Fruit fly (Drosophila melanogaster) whole organism, embryonic: Measurements from ENCODE around the gene CycB3.

Experiments used
- Ada2b ChIP-seq: fragments of 200-800 bp; sonication (Bioruptor generic); IDR thresholded peaks from 2 replicates; pipeline ENCODE4 v1.3.6; 2022; ENCODE audit warnings: missing biosample characterization, missing genetic modification characterization
- Bteb2 ChIP-seq: fragments of 200-800 bp; sonication (Bioruptor generic); optimal IDR thresholded peaks from 2 replicates; lab custom pipeline; 2016; ENCODE audit warnings: missing biosample characterization, missing genetic modification characterization
- C15 ChIP-seq: fragments of 200-800 bp; sonication (Bioruptor generic); IDR thresholded peaks from 3 replicates; pipeline ENCODE4 v1.3.6; 2022; ENCODE audit warnings: missing biosample characterization, missing genetic modification characterization
- CG1024 ChIP-seq: fragments of 200-800 bp; sonication (Bioruptor generic); IDR thresholded peaks from 2 replicates; pipeline ENCODE4 v1.3.6; 2022; ENCODE audit warnings: missing biosample characterization, missing genetic modification characterization
- CG10321 ChIP-seq: fragments of 200-800 bp; sonication (Bioruptor generic); IDR thresholded peaks from 2 replicates; pipeline ENCODE4 v1.3.6; 2022; ENCODE audit warnings: missing biosample characterization, missing genetic modification characterization
- CG13123 ChIP-seq: fragments of 200-800 bp; sonication (Bioruptor generic); optimal IDR thresholded peaks from 2 replicates; lab custom pipeline; 2016; ENCODE audit warnings: missing biosample characterization, missing genetic modification characterization
- CG13624 ChIP-seq: fragments of 200-800 bp; sonication (Bioruptor generic); optimal IDR thresholded peaks from 2 replicates; lab custom pipeline; 2016; ENCODE audit warnings: missing biosample characterization, missing genetic modification characterization
- CG14860 ChIP-seq: fragments of 200-800 bp; sonication (Bioruptor generic); IDR thresholded peaks from 3 replicates; pipeline ENCODE4 v1.3.6; 2022; ENCODE audit warnings: missing biosample characterization, missing genetic modification characterization; ENCODE audit not compliant: partially characterized antibody
- CG1647 ChIP-seq: fragments of 200-800 bp; sonication (Bioruptor generic); optimal IDR thresholded peaks from 3 replicates; lab custom pipeline; 2016; ENCODE audit warnings: missing biosample characterization, missing genetic modification characterization
- CG2129 ChIP-seq: fragments of 200-800 bp; sonication (Bioruptor generic); IDR thresholded peaks from 2 replicates; pipeline ENCODE4 v1.3.6; 2022; ENCODE audit warnings: missing biosample characterization, missing genetic modification characterization; ENCODE audit not compliant: partially characterized antibody
- CG32772 ChIP-seq: fragments of 200-800 bp; sonication (Bioruptor generic); IDR thresholded peaks from 2 replicates; pipeline ENCODE4 v1.3.6; 2022; ENCODE audit warnings: missing biosample characterization, missing genetic modification characterization
- CG33557 ChIP-seq: fragments of 200-800 bp; sonication (Bioruptor generic); optimal IDR thresholded peaks from 2 replicates; lab custom pipeline; 2019; ENCODE audit warnings: missing biosample characterization, mild to moderate bottlenecking, missing genetic modification characterization, moderate library complexity
- CG34422 ChIP-seq: fragments of 200-800 bp; sonication (Bioruptor generic); IDR thresholded peaks from 3 replicates; pipeline ENCODE4 v1.3.6; 2022; ENCODE audit warnings: missing biosample characterization, missing genetic modification characterization
- CG43689 ChIP-seq: fragments of 200-800 bp; sonication (Bioruptor generic); IDR thresholded peaks from 2 replicates; pipeline ENCODE4 v1.3.6; 2022; ENCODE audit warnings: missing biosample characterization, missing genetic modification characterization
- CG6654 ChIP-seq: fragments of 200-800 bp; sonication (Bioruptor generic); optimal IDR thresholded peaks from 2 replicates; lab custom pipeline; 2017; ENCODE audit warnings: missing biosample characterization, mild to moderate bottlenecking, missing genetic modification characterization
- CG6813 ChIP-seq: fragments of 200-800 bp; sonication (Bioruptor generic); optimal IDR thresholded peaks from 2 replicates; lab custom pipeline; 2017; ENCODE audit warnings: missing biosample characterization, missing genetic modification characterization, mild to moderate bottlenecking, moderate library complexity, missing genetic modification reagents
- CG7839 ChIP-seq: fragments of 200-800 bp; sonication (Bioruptor generic); optimal IDR thresholded peaks from 3 replicates; lab custom pipeline; 2018; ENCODE audit warnings: missing biosample characterization, mild to moderate bottlenecking, missing genetic modification characterization, moderate library complexity
- CG8089 ChIP-seq: fragments of 200-800 bp; sonication (Bioruptor generic); optimal IDR thresholded peaks from 3 replicates; lab custom pipeline; 2016; ENCODE audit warnings: missing biosample characterization, missing genetic modification characterization
- CG8290 ChIP-seq, 3 experiments: fragments of 200-800 bp; sonication (Bioruptor generic); optimal IDR thresholded peaks; 2 replicates each; lab custom pipeline; 2016 to 2019; ENCODE audit warnings: missing biosample characterization in 3 of 3, missing genetic modification characterization in 3 of 3, mild to moderate bottlenecking in 2 of 3, moderate library complexity in 1 of 3
- CkIIα-i1 ChIP-seq: fragments of 200-800 bp; sonication (Bioruptor generic); IDR thresholded peaks from 2 replicates; pipeline ENCODE4 v1.3.6; 2022; ENCODE audit warnings: missing biosample characterization, missing genetic modification characterization
- Doc2 ChIP-seq: fragments of 200-800 bp; sonication (Bioruptor generic); IDR thresholded peaks from 2 replicates; pipeline ENCODE4 v1.3.6; 2022; ENCODE audit warnings: missing biosample characterization, missing genetic modification characterization
- Drgx ChIP-seq: fragments of 200-800 bp; sonication (Bioruptor generic); IDR thresholded peaks from 2 replicates; pipeline ENCODE4 v1.3.6; 2022; ENCODE audit warnings: missing biosample characterization, missing genetic modification characterization
- Eip74EF ChIP-seq, 2 experiments: fragments of 200-800 bp in 1 of 2; fragments of >200 bp in 1 of 2; sonication (Bioruptor generic) in 1 of 2; optimal IDR thresholded peaks; 2 replicates each; lab custom pipeline; 2017 to 2019; ENCODE audit warnings: missing biosample characterization in 2 of 2, missing genetic modification characterization in 2 of 2, mild to moderate bottlenecking in 1 of 2, moderate library complexity in 1 of 2
- Elba2 ChIP-seq: fragments of 200-800 bp; sonication (Bioruptor generic); optimal IDR thresholded peaks from 3 replicates; lab custom pipeline; 2016; ENCODE audit warnings: missing biosample characterization, missing genetic modification characterization
- Fer2 ChIP-seq: fragments of 200-800 bp; sonication (Bioruptor generic); optimal IDR thresholded peaks from 2 replicates; lab custom pipeline; 2018; ENCODE audit warnings: missing biosample characterization, mild to moderate bottlenecking, missing genetic modification characterization, moderate library complexity
- HHEX ChIP-seq: fragments of 200-800 bp; sonication (Bioruptor generic); optimal IDR thresholded peaks from 3 replicates; lab custom pipeline; 2017; ENCODE audit warnings: missing biosample characterization, mild to moderate bottlenecking, missing genetic modification characterization, missing genetic modification reagents
- HmgD ChIP-seq: fragments of 200-800 bp; sonication (Bioruptor generic); optimal IDR thresholded peaks from 3 replicates; lab custom pipeline; 2016; ENCODE audit warnings: missing biosample characterization, missing genetic modification characterization
- Kr ChIP-seq: fragments of 200-800 bp; sonication (Bioruptor generic); optimal IDR thresholded peaks from 2 replicates; lab custom pipeline; 2017; ENCODE audit warnings: missing biosample characterization, mild to moderate bottlenecking, missing genetic modification characterization
- NK7.1 ChIP-seq: fragments of 200-800 bp; sonication (Bioruptor generic); optimal IDR thresholded peaks from 3 replicates; lab custom pipeline; 2016; ENCODE audit warnings: missing biosample characterization, missing genetic modification characterization
- Neu2 ChIP-seq: fragments of 200-800 bp; sonication (Bioruptor generic); optimal IDR thresholded peaks from 3 replicates; lab custom pipeline; 2016; ENCODE audit warnings: missing biosample characterization, missing genetic modification characterization, borderline replicate concordance
- Optix ChIP-seq: fragments of 200-800 bp; sonication (Bioruptor generic); IDR thresholded peaks from 3 replicates; pipeline ENCODE4 v1.3.6; 2022; ENCODE audit warnings: missing biosample characterization, missing genetic modification characterization
- Side ChIP-seq: fragments of 200-800 bp; sonication (Bioruptor generic); optimal IDR thresholded peaks from 2 replicates; lab custom pipeline; 2016; ENCODE audit warnings: missing biosample characterization, missing genetic modification characterization
- Tbp ChIP-seq: fragments of >200 bp; optimal IDR thresholded peaks from 2 replicates; lab custom pipeline; 2018; ENCODE audit warnings: missing biosample characterization, missing genetic modification characterization
- YL-1 ChIP-seq: fragments of 200-800 bp; sonication (Bioruptor generic); optimal IDR thresholded peaks from 3 replicates; lab custom pipeline; 2017; ENCODE audit warnings: missing biosample characterization, mild to moderate bottlenecking, missing genetic modification characterization
- bigmax ChIP-seq: fragments of 200-800 bp; sonication (Bioruptor generic); optimal IDR thresholded peaks from 2 replicates; lab custom pipeline; 2018; ENCODE audit warnings: missing biosample characterization, mild to moderate bottlenecking, missing genetic modification characterization
- chinmo ChIP-seq: fragments of 200-800 bp; sonication (Bioruptor generic); IDR thresholded peaks from 4 replicates; pipeline ENCODE4 v1.3.6; 2022; ENCODE audit warnings: missing biosample characterization, missing genetic modification characterization; ENCODE audit not compliant: partially characterized antibody
- crol ChIP-seq: fragments of 200-800 bp; sonication (Bioruptor generic); IDR thresholded peaks from 2 replicates; pipeline ENCODE4 v1.3.6; 2022; ENCODE audit warnings: missing biosample characterization, missing genetic modification characterization
- danr ChIP-seq: fragments of 200-800 bp; sonication (Bioruptor generic); IDR thresholded peaks from 2 replicates; pipeline ENCODE4 v1.3.6; 2022; ENCODE audit warnings: missing biosample characterization, missing genetic modification characterization
- dati ChIP-seq: fragments of 200-800 bp; sonication (Bioruptor generic); IDR thresholded peaks from 2 replicates; pipeline ENCODE4 v1.3.6; 2022; ENCODE audit warnings: missing biosample characterization, missing genetic modification characterization
- fru ChIP-seq: fragments of >200 bp; optimal IDR thresholded peaks from 2 replicates; lab custom pipeline; 2017
- fu2 ChIP-seq: fragments of 200-800 bp; sonication (Bioruptor generic); optimal IDR thresholded peaks from 2 replicates; lab custom pipeline; 2016; ENCODE audit warnings: missing biosample characterization, missing genetic modification characterization
- grn ChIP-seq: fragments of 200-800 bp; sonication (Bioruptor generic); optimal IDR thresholded peaks from 3 replicates; lab custom pipeline; 2017; ENCODE audit warnings: missing biosample characterization, missing genetic modification characterization
- hb ChIP-seq: fragments of 200-800 bp; sonication (Bioruptor generic); IDR thresholded peaks from 3 replicates; pipeline ENCODE4 v1.3.6; 2022; ENCODE audit warnings: missing biosample characterization, missing genetic modification characterization; ENCODE audit not compliant: partially characterized antibody
- lab ChIP-seq: fragments of 200-800 bp; sonication (Bioruptor generic); optimal IDR thresholded peaks from 3 replicates; lab custom pipeline; 2017; ENCODE audit warnings: missing biosample characterization, missing genetic modification characterization, mild to moderate bottlenecking, moderate library complexity, missing genetic modification reagents
- mam ChIP-seq: fragments of 200-800 bp; sonication (Bioruptor generic); optimal IDR thresholded peaks from 3 replicates; lab custom pipeline; 2016; ENCODE audit warnings: missing biosample characterization, missing genetic modification characterization
- nmo ChIP-seq: fragments of 200-800 bp; sonication (Bioruptor generic); optimal IDR thresholded peaks from 2 replicates; lab custom pipeline; 2018; ENCODE audit warnings: missing biosample characterization, mild to moderate bottlenecking, missing genetic modification characterization, moderate library complexity
- salm ChIP-seq: fragments of 200-800 bp; sonication (Bioruptor generic); optimal IDR thresholded peaks from 2 replicates; lab custom pipeline; 2018; ENCODE audit warnings: missing biosample characterization, mild to moderate bottlenecking, missing genetic modification characterization
- sens-2 ChIP-seq: fragments of 200-800 bp; sonication (Bioruptor generic); IDR thresholded peaks from 2 replicates; pipeline ENCODE4 v1.3.6; 2022; ENCODE audit warnings: missing biosample characterization, missing genetic modification characterization
- sima ChIP-seq: fragments of 200-800 bp; sonication (Bioruptor generic); optimal IDR thresholded peaks from 2 replicates; lab custom pipeline; 2016; ENCODE audit warnings: missing biosample characterization, missing genetic modification characterization
- sisA ChIP-seq: fragments of 200-800 bp; sonication (Bioruptor generic); IDR thresholded peaks from 2 replicates; pipeline ENCODE4 v1.3.6; 2022; ENCODE audit warnings: missing biosample characterization, missing genetic modification characterization
- ssp ChIP-seq: fragments of 200-800 bp; sonication (Bioruptor generic); IDR thresholded peaks from 2 replicates; pipeline ENCODE4 v1.3.6; 2022; ENCODE audit warnings: missing biosample characterization, missing genetic modification characterization

The CycB3 gene

DNA sequence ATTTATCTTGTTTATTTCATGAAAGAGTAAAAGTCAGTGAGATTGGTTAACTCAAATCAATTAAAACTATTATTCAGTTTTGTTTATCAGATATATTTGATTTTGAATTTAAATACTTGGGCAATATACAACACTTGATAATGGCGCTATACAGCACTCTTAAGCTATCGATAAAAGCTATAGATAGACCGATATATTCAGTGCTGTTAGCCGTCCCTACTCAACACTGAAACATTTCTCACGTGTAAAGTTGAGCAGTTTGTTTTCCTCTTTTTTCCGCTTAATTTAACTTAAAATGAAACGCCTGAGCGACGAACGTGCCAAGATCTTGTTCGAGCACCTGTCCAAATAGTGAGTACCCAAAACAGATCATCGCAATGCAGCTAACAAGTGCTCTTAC, 20.2 kb downstream of the CycB3 start, which contains the start of gene CG7006 (continued):
- TF ChIP-seq CG6813 (no peak), Ada2b (GFP tag; lab: Robert Waterston, UW) (no peak), HHEX (peak; percentile 27), Elba2 (GFP tag; lab: Kevin White, UChicago) (peak; percentile 10), CG2129 (0 out of 2 replicates have a peak, but pooled peaks have one; percentile 16), CG10321 (no peak), hb (GFP tag; lab: Robert Waterston, UW) (peak; percentile 43; the same call in 1 of the 3 replicates), nmo (peak; percentile 59), CG1647 (GFP tag; lab: Kevin White, UChicago) (peak; percentile 86), grn (GFP tag; lab: Kevin White, UChicago) (no peak), CG6654 (GFP tag; lab: Kevin White, UChicago) (no peak), Drgx (no peak), chinmo (GFP tag; lab: Robert Waterston, UW) (no peak; the same call in 3 of the 4 replicates), CG43689 (GFP tag; lab: Robert Waterston, UW) (no peak), Kr (GFP tag; lab: Kevin White, UChicago) (no peak), Optix (GFP tag; lab: Robert Waterston, UW) (no peak), fu2 (GFP tag; lab: Kevin White, UChicago) (peak; percentile 76), YL-1 (GFP tag; lab: Kevin White, UChicago) (peak; percentile 45), salm (tag; lab: Kevin White, UChicago) (no peak), crol (GFP tag; lab: Robert Waterston, UW) (no peak), danr (no peak), Doc2 (GFP tag; lab: Robert Waterston, UW) (no peak), CG34422 (GFP tag; lab: Robert Waterston, UW) (peak; percentile 49), CG14860 (GFP tag; lab: Robert Waterston, UW) (peak; percentile 61), Bteb2 (GFP tag; lab: Kevin White, UChicago) (peak; percentile 81), sens-2 (GFP tag; lab: Robert Waterston, UW) (no peak), HmgD (peak; percentile 76), Side (GFP tag; lab: Kevin White, UChicago) (peak; percentile 69), CG13123 (GFP tag; lab: Kevin White, UChicago) (peak; percentile 50), CkIIα-i1 (GFP tag; lab: Robert Waterston, UW) (no peak), CG8290 (GFP tag; optimal IDR thresholded peaks at IDR 0.05; lab: Kevin White, UChicago) (peak; percentile 70), CG8290 (tag; optimal IDR thresholded peaks at IDR 0.05; lab: Kevin White, UChicago) (no peak), C15 (no peak), mam (peak; percentile 91), dati (GFP tag; lab: Robert Waterston, UW) (no peak), CG1024 (GFP tag; lab: Robert Waterston, UW) (no peak), Neu2 (no peak), NK7.1 (peak; percentile 38), Tbp (GFP tag; lab: Kevin White, UChicago) (no peak), lab (GFP tag; lab: Kevin White, UChicago) (no peak), Eip74EF (GFP tag; optimal IDR thresholded peaks at IDR 0.05; lab: Kevin White, UChicago) (no peak), CG32772 (peak; percentile 50; the same call in 1 of the 2 replicates), CG33557 (GFP tag; lab: Kevin White, UChicago) (no peak), bigmax (no peak), fru (lab: Kevin White, UChicago) (no peak), CG7839 (tag; lab: Kevin White, UChicago) (no peak), CG8089 (no peak), sima (GFP tag; lab: Kevin White, UChicago) (no peak), ssp (GFP tag; lab: Robert Waterston, UW) (peak; percentile 52; the same call in 1 of the 2 replicates), sisA (GFP tag; lab: Robert Waterston, UW) (peak; percentile 51; the same call in 1 of the 2 replicates), CG13624 (peak; percentile 90), Fer2 (tag; lab: Kevin White, UChicago) (peak; percentile 48)
